Worm (Caenorhabditis elegans): ENCODE data around the gene C30E1.4.

DNA sequence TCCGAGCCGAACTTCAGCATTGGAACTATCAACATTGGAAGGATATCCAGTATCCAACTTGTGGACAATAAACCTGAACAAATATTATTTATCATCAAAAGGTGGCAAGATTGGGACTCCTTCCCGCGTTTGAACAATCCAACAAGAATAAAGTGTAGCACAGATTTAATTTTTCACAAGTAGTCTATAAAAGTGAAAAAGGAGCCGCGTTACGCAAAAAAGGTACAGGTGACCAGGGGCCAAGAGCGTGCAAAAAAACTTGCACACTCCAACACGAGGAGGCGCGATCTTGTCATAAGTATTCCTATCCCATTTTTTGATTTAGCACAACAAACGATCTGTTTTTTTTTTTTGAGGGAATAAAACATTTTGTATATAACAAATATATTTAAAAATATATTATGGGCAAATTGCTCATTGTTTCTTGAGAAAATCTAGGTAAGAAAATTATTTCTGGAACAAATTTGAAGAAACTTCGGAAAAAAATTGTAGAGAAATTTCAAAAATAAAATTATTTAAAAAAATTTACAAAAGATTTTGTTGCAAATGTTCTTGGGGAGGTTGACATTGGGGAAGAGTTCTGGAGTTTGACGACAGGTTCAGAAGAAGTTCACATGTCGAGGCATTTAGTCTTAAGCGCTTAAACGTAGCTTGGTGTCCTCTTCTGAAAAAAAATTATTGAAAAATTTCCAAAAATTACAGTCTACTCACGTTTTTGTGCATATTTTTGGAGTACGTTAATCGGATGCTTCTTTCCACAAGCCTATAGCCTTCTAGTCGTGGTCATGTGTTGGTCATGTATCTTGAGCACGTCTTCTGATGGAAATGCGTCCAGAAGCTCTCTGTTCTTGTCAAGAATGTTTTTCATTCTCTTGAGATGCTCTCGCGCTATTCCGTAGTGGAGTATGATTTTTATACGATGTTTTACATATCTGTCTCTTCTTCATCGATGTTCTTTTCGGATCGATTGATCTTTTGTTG lies 20.5 kb downstream of the C30E1.4 start:
- TF ChIP-seq unc-62 (GFP tag; optimal IDR thresholded peaks at IDR 0.05) (no peak), ama-1 (optimal IDR thresholded peaks at IDR 0.05) (peak; percentile 85), ama-1 (GFP tag; optimal IDR thresholded peaks at IDR 0.05) (peak in 1 of 2 experiments; percentile 69)
